Worm (Caenorhabditis elegans) whole organism, L4 larva: Measurements from ENCODE around the gene nhr-92.

ENCODE experiments used
- D1046.2 ChIP-seq: fragments of 200-800 bp; sonication (Bioruptor generic); IDR thresholded peaks from 2 replicates; pipeline ENCODE4 v1.3.6; 2022; ENCODE audit warnings: missing genetic modification characterization, missing compliant biosample characterization
- F26F4.8 ChIP-seq: fragments of 200-800 bp; sonication (Bioruptor generic); conservative IDR thresholded peaks from 2 replicates; pipeline ENCODE4 v1.3.6; 2022; ENCODE audit warnings: missing genetic modification characterization, missing compliant biosample characterization
- F49E8.2 ChIP-seq: sonication (generic microtip); optimal IDR thresholded peaks from 2 replicates; lab custom pipeline; 2016; ENCODE audit warnings: missing compliant biosample characterization, mild to moderate bottlenecking, missing genetic modification characterization, borderline replicate concordance
- R02D3.7 ChIP-seq: fragments of 150-350 bp; sonication (generic microtip); optimal IDR thresholded peaks from 3 replicates; lab custom pipeline; 2014; ENCODE audit warnings: missing biosample characterization, missing genetic modification characterization
- Y48G9A.11 ChIP-seq: fragments of 200-800 bp; sonication (Bioruptor generic); IDR thresholded peaks from 2 replicates; pipeline ENCODE4 v1.3.6; 2022; ENCODE audit warnings: missing genetic modification reagents, missing genetic modification characterization, missing compliant biosample characterization
- Y75B8A.6 ChIP-seq: fragments of 200-800 bp; sonication (Bioruptor generic); IDR thresholded peaks from 2 replicates; pipeline ENCODE4 v1.3.6; 2022; ENCODE audit warnings: missing genetic modification reagents, missing genetic modification characterization, missing compliant biosample characterization
- attf-4 ChIP-seq: sonication (generic microtip); optimal IDR thresholded peaks from 3 replicates; lab custom pipeline; 2017; ENCODE audit warnings: missing biosample characterization, missing genetic modification characterization
- ceh-44 ChIP-seq: fragments of 200-800 bp; sonication (Bioruptor generic); IDR thresholded peaks from 2 replicates; pipeline ENCODE4 v1.3.6; 2022; ENCODE audit warnings: missing genetic modification reagents, missing genetic modification characterization, missing compliant biosample characterization
- ceh-62 ChIP-seq: sonication (generic microtip); optimal IDR thresholded peaks from 2 replicates; lab custom pipeline; 2017; ENCODE audit warnings: missing biosample characterization, missing genetic modification characterization
- cey-2 ChIP-seq: sonication (generic microtip); optimal IDR thresholded peaks from 3 replicates; lab custom pipeline; 2017; ENCODE audit warnings: missing genetic modification characterization, mild to moderate bottlenecking, missing compliant biosample characterization, antibody characterized with exemption, borderline replicate concordance; ENCODE audit not compliant: insufficient read depth
- ctbp-1 ChIP-seq: fragments of 200-800 bp; sonication (Bioruptor generic); IDR thresholded peaks from 2 replicates; pipeline ENCODE4 v1.3.6; 2022; ENCODE audit warnings: missing genetic modification reagents, missing genetic modification characterization, missing compliant biosample characterization
- daf-12 ChIP-seq: fragments of 150-350 bp; optimal IDR thresholded peaks from 2 replicates; lab custom pipeline; 2014; ENCODE audit warnings: missing biosample characterization, missing genetic modification reagents, missing genetic modification characterization
- daf-19 ChIP-seq: fragments of 200-800 bp; sonication (Bioruptor generic); conservative IDR thresholded peaks from 2 replicates; pipeline ENCODE4 v1.3.6; 2022; ENCODE audit warnings: missing genetic modification characterization, missing compliant biosample characterization
- dmd-8 ChIP-seq: fragments of 200-800 bp; sonication (Bioruptor generic); IDR thresholded peaks from 2 replicates; pipeline ENCODE4 v1.3.6; 2022; ENCODE audit warnings: missing genetic modification characterization, missing compliant biosample characterization
- dmd-9 ChIP-seq: fragments of 200-800 bp; sonication (Bioruptor generic); IDR thresholded peaks from 2 replicates; pipeline ENCODE4 v1.3.6; 2022; ENCODE audit warnings: missing genetic modification reagents, missing genetic modification characterization, missing compliant biosample characterization
- dve-1 ChIP-seq: sonication (generic microtip); optimal IDR thresholded peaks from 2 replicates; lab custom pipeline; 2017; ENCODE audit warnings: antibody characterized with exemption, mild to moderate bottlenecking, missing genetic modification characterization, missing compliant biosample characterization; ENCODE audit not compliant: insufficient read depth
- fos-1 ChIP-seq: fragments of 150-350 bp; optimal IDR thresholded peaks from 2 replicates; lab custom pipeline; 2014; ENCODE audit warnings: missing biosample characterization, missing genetic modification characterization
- hif-1 ChIP-seq, 2 experiments: sonication (generic microtip); optimal IDR thresholded peaks; 2 replicates each; lab custom pipeline; 2016 to 2017; ENCODE audit warnings: missing compliant biosample characterization in 2 of 2, missing genetic modification characterization in 2 of 2, missing genetic modification reagents in 2 of 2, missing genotype in 2 of 2, mild to moderate bottlenecking in 1 of 2
- hlh-11 ChIP-seq: fragments of 200-800 bp; sonication (Bioruptor generic); optimal IDR thresholded peaks from 2 replicates; lab custom pipeline; 2018; ENCODE audit warnings: mild to moderate bottlenecking, missing genetic modification characterization, missing compliant biosample characterization
- hlh-30 ChIP-seq: sonication (generic microtip); optimal IDR thresholded peaks from 2 replicates; lab custom pipeline; 2017; ENCODE audit warnings: antibody characterized with exemption, mild to moderate bottlenecking, missing genetic modification characterization, missing compliant biosample characterization; ENCODE audit not compliant: insufficient read depth
- jun-1 ChIP-seq: fragments of 150-350 bp; optimal IDR thresholded peaks from 2 replicates; lab custom pipeline; 2014; ENCODE audit warnings: missing biosample characterization, missing genetic modification reagents, missing genetic modification characterization
- lin-1 ChIP-seq: fragments of 200-800 bp; sonication (Bioruptor generic); IDR thresholded peaks from 2 replicates; pipeline ENCODE4 v1.3.6; 2022; ENCODE audit warnings: missing genetic modification reagents, missing genetic modification characterization, missing compliant biosample characterization
- lin-13 ChIP-seq: fragments of 150-350 bp; optimal IDR thresholded peaks from 2 replicates; lab custom pipeline; 2014; ENCODE audit warnings: missing biosample characterization, missing genetic modification reagents, missing genetic modification characterization
- lin-29 ChIP-seq: fragments of 200-800 bp; sonication (Bioruptor generic); IDR thresholded peaks from 2 replicates; pipeline ENCODE4 v1.3.6; 2022; ENCODE audit warnings: missing genetic modification reagents, missing genetic modification characterization, missing compliant biosample characterization
- lin-38 ChIP-seq: fragments of 200-800 bp; sonication (Bioruptor generic); IDR thresholded peaks from 2 replicates; pipeline ENCODE4 v1.3.6; 2022; ENCODE audit warnings: missing genetic modification reagents, missing genetic modification characterization, missing compliant biosample characterization
- lsy-2 ChIP-seq, 2 experiments: fragments of 150-350 bp in 1 of 2; sonication (generic microtip) in 1 of 2; optimal IDR thresholded peaks; 2 replicates each; lab custom pipeline; 2014 to 2017; ENCODE audit warnings: missing biosample characterization in 2 of 2, missing genetic modification characterization in 2 of 2
- mdl-1 ChIP-seq, 2 experiments: fragments of 150-350 bp in 1 of 2; sonication (generic microtip) in 1 of 2; optimal IDR thresholded peaks; 2 replicates each; lab custom pipeline; 2014 to 2017; ENCODE audit warnings: missing biosample characterization in 2 of 2, missing genetic modification characterization in 2 of 2
- mdt-29 ChIP-seq: fragments of 200-800 bp; sonication (Bioruptor generic); IDR thresholded peaks from 2 replicates; pipeline ENCODE4 v1.3.6; 2022; ENCODE audit warnings: missing genetic modification reagents, missing genetic modification characterization, missing compliant biosample characterization
- mxl-2 ChIP-seq: fragments of 200-800 bp; sonication (Bioruptor generic); conservative IDR thresholded peaks from 2 replicates; pipeline ENCODE4 v1.3.6; 2022; ENCODE audit warnings: missing genetic modification reagents, missing genetic modification characterization, missing compliant biosample characterization
- nhr-10 ChIP-seq: fragments of 150-350 bp; optimal IDR thresholded peaks from 2 replicates; lab custom pipeline; 2014; ENCODE audit warnings: missing biosample characterization, missing genetic modification characterization
- nhr-102 ChIP-seq: sonication (generic microtip); optimal IDR thresholded peaks from 2 replicates; lab custom pipeline; 2016; ENCODE audit warnings: mild to moderate bottlenecking, missing genetic modification characterization, moderate library complexity, missing compliant biosample characterization
- nhr-25 ChIP-seq: sonication (generic microtip); optimal IDR thresholded peaks from 2 replicates; lab custom pipeline; 2017; ENCODE audit warnings: missing genetic modification characterization, mild to moderate bottlenecking, missing compliant biosample characterization, antibody characterized with exemption, moderate library complexity, borderline replicate concordance; ENCODE audit not compliant: insufficient read depth
- nhr-6 ChIP-seq: fragments of 150-350 bp; optimal IDR thresholded peaks from 2 replicates; lab custom pipeline; 2014; ENCODE audit warnings: missing biosample characterization, missing genetic modification characterization
- nhr-76 ChIP-seq: fragments of 150-350 bp; optimal IDR thresholded peaks from 2 replicates; lab custom pipeline; 2014; ENCODE audit warnings: missing biosample characterization, missing genetic modification characterization
- pha-4 ChIP-seq, 2 experiments: fragments of 150-350 bp in 1 of 2; fragments of 200-800 bp in 1 of 2; sonication (Bioruptor generic) in 1 of 2; IDR thresholded peaks in 1 of 2; optimal IDR thresholded peaks in 1 of 2; 2 replicates each; pipeline versions ENCODE4 v1.3.6 to Lab custom; 2014 to 2022; ENCODE audit warnings: missing genetic modification characterization in 2 of 2, missing genetic modification reagents in 2 of 2, missing biosample characterization in 1 of 2, missing compliant biosample characterization in 1 of 2
- php-3 ChIP-seq: fragments of 200-800 bp; sonication (Bioruptor generic); IDR thresholded peaks from 2 replicates; pipeline ENCODE4 v1.3.6; 2022; ENCODE audit warnings: missing genetic modification reagents, missing genetic modification characterization, missing compliant biosample characterization
- rbr-2 ChIP-seq: sonication (generic microtip); optimal IDR thresholded peaks from 2 replicates; lab custom pipeline; 2016; ENCODE audit warnings: missing genotype, missing genetic modification characterization, missing compliant biosample characterization
- saeg-2 ChIP-seq: fragments of 200-800 bp; sonication (Bioruptor generic); IDR thresholded peaks from 2 replicates; pipeline ENCODE4 v1.3.6; 2022; ENCODE audit warnings: missing genetic modification reagents, missing genetic modification characterization, missing compliant biosample characterization
- sdz-12 ChIP-seq: fragments of 200-800 bp; sonication (Bioruptor generic); optimal IDR thresholded peaks from 2 replicates; lab custom pipeline; 2018; ENCODE audit warnings: mild to moderate bottlenecking, missing genetic modification characterization, missing compliant biosample characterization
- skn-1 ChIP-seq: fragments of 150-350 bp; optimal IDR thresholded peaks from 2 replicates; lab custom pipeline; 2014; ENCODE audit warnings: missing biosample characterization, missing genetic modification characterization
- snpc-1.2 ChIP-seq: fragments of 200-800 bp; sonication (Bioruptor generic); IDR thresholded peaks from 2 replicates; pipeline ENCODE4 v1.3.6; 2022; ENCODE audit warnings: missing genetic modification reagents, missing genetic modification characterization, missing compliant biosample characterization
- snpc-4 ChIP-seq: fragments of 150-350 bp; optimal IDR thresholded peaks from 2 replicates; lab custom pipeline; 2014; ENCODE audit warnings: missing biosample characterization, missing genetic modification characterization
- tag-97 ChIP-seq: fragments of 200-800 bp; sonication (Bioruptor generic); IDR thresholded peaks from 2 replicates; pipeline ENCODE4 v1.3.6; 2022; ENCODE audit warnings: missing genetic modification characterization, missing compliant biosample characterization
- unc-62 ChIP-seq, 3 experiments: fragments of 150-350 bp in 1 of 3; sonication (generic microtip); optimal IDR thresholded peaks in 2 of 3; peaks in 1 of 3; 1 replicate in 1 of 3; 2 replicates in 2 of 3; lab custom pipeline; 2014 to 2017; ENCODE audit warnings: missing biosample characterization in 3 of 3, missing genetic modification characterization in 3 of 3, missing genetic modification reagents in 3 of 3, missing genotype in 1 of 3
- vab-7 ChIP-seq: fragments of 200-800 bp; sonication (Bioruptor generic); IDR thresholded peaks from 2 replicates; pipeline ENCODE4 v1.3.6; 2022; ENCODE audit warnings: missing genetic modification reagents, missing genetic modification characterization, missing compliant biosample characterization
- zfp-2 ChIP-seq: sonication (generic microtip); optimal IDR thresholded peaks from 2 replicates; lab custom pipeline; 2016; ENCODE audit warnings: mild to moderate bottlenecking, missing genetic modification characterization, missing compliant biosample characterization
- zip-11 ChIP-seq: fragments of 200-800 bp; sonication (Bioruptor generic); IDR thresholded peaks from 2 replicates; pipeline ENCODE4 v1.3.6; 2022; ENCODE audit warnings: missing genetic modification characterization, missing compliant biosample characterization
- ztf-11 ChIP-seq: fragments of 150-350 bp; optimal IDR thresholded peaks from 2 replicates; lab custom pipeline; 2014; ENCODE audit warnings: missing biosample characterization, missing genetic modification characterization

The nhr-92 gene

DNA sequence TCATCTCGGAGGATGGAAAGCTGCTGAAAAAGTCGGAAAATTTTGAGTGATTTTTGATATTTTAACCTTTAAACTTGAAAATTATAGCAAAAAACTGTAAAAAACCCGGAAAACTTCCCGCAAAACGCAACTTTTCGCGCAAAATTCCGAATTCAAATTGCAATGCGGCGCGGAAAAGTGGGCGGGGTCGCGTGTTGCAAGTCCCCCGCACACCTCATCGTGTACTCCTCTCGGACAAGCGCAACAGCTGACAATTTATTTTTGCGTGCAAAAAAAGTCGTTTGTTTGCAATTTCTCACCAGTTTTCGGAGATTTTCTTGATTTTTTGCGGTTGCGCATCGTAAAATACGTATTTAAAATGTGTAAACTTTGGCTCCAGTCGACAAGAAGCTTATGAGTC lies 24.1 kb upstream of the nhr-92 start, which contains the start of gene npp-8 (continued):
- TF ChIP-seq lin-38 (GFP tag; lab: Robert Waterston, UW) (peak; percentile 90), ctbp-1 (GFP tag; lab: Robert Waterston, UW) (peak; percentile 74; the same call in 1 of the 2 replicates), D1046.2 (peak; percentile 90), hif-1 (tag; optimal IDR thresholded peaks at IDR 0.05; lab: Kevin White, UChicago) (peak in 1 of 2 experiments; percentile 85), daf-19 (no peak), mdt-29 (GFP tag; lab: Robert Waterston, UW) (peak; percentile 27; the same call in 1 of the 2 replicates), snpc-1.2 (GFP tag; lab: Robert Waterston, UW) (peak; percentile 57; the same call in 1 of the 2 replicates), php-3 (peak; percentile 59), hlh-30 (tag; lab: Kevin White, UChicago) (peak; percentile 90), jun-1 (no peak), daf-12 (tag; lab: Kevin White, UChicago) (no peak), nhr-102 (tag; lab: Kevin White, UChicago) (peak; percentile 88), ceh-62 (no peak), mxl-2 (GFP tag; lab: Robert Waterston, UW) (0 out of 2 replicates have a peak, but pooled peaks have one; percentile 48), cey-2 (tag; lab: Kevin White, UChicago) (no peak), R02D3.7 (tag; lab: Kevin White, UChicago) (no peak), sdz-12 (GFP tag; lab: Kevin White, UChicago) (no peak), lin-13 (GFP tag; lab: Kevin White, UChicago) (peak; percentile 91), skn-1 (tag; lab: Kevin White, UChicago) (no peak), F49E8.2 (tag; lab: Kevin White, UChicago) (peak; percentile 70), fos-1 (tag; lab: Kevin White, UChicago) (no peak), hlh-11 (tag; lab: Kevin White, UChicago) (peak; percentile 99), F26F4.8 (GFP tag; lab: Robert Waterston, UW) (no peak), zip-11 (GFP tag; lab: Robert Waterston, UW) (no peak), pha-4 (GFP tag; IDR thresholded peaks at IDR 0.05; lab: Robert Waterston, UW) (peak; percentile 86), pha-4 (tag; optimal IDR thresholded peaks at IDR 0.05; lab: Kevin White, UChicago) (no peak), tag-97 (GFP tag; lab: Robert Waterston, UW) (no peak), lin-29 (GFP tag; lab: Robert Waterston, UW) (0 out of 2 replicates have a peak, but pooled peaks have one; percentile 58), rbr-2 (tag; lab: Kevin White, UChicago) (peak; percentile 88), attf-4 (tag; lab: Kevin White, UChicago) (no peak), Y75B8A.6 (GFP tag; lab: Robert Waterston, UW) (no peak), unc-62 (GFP tag; optimal IDR thresholded peaks at IDR 0.05 in 1 of 2; lab: Kevin White, UChicago) (peak in 1 of 2 experiments; percentile 98), unc-62 (tag; optimal IDR thresholded peaks at IDR 0.05; lab: Kevin White, UChicago) (no peak), lsy-2 (tag; optimal IDR thresholded peaks at IDR 0.05; lab: Kevin White, UChicago) (peak in 1 of 2 experiments; percentile 88), nhr-25 (peak; percentile 67), dmd-8 (GFP tag; lab: Robert Waterston, UW) (no peak), snpc-4 (no peak), ceh-44 (0 out of 2 replicates have a peak, but pooled peaks have one; percentile 22), nhr-10 (tag; lab: Kevin White, UChicago) (no peak), lin-1 (GFP tag; lab: Robert Waterston, UW) (peak; percentile 50; the same call in 1 of the 2 replicates), mdl-1 (tag; optimal IDR thresholded peaks at IDR 0.05; lab: Kevin White, UChicago) (peak in 1 of 2 experiments; percentile 33), saeg-2 (GFP tag; lab: Robert Waterston, UW) (0 out of 2 replicates have a peak, but pooled peaks have one; percentile 67), zfp-2 (tag; lab: Kevin White, UChicago) (peak; percentile 33), nhr-6 (peak; percentile 56), Y48G9A.11 (GFP tag; lab: Robert Waterston, UW) (peak; percentile 27; the same call in 1 of the 2 replicates), vab-7 (peak; percentile 74), ztf-11 (no peak), nhr-76 (no peak), dve-1 (tag; lab: Kevin White, UChicago) (peak; percentile 91), dmd-9 (GFP tag; lab: Robert Waterston, UW) (peak; percentile 70; the same call in 1 of the 2 replicates)
